Worm (Caenorhabditis elegans): Measurements from ENCODE around the gene K10C2.7.

ce11 chrX:6455157-6455556 is 11.9 kb upstream of the K10C2.7 start, which contains the start of gene nas-33:
- no peak for TF ChIP-seq hlh-4 (tag; optimal IDR thresholded peaks at IDR 0.05)
- TF ChIP-seq lsy-2 (tag; optimal IDR thresholded peaks at IDR 0.05), result no peak

Measured in whole organism, L1 larva.